Fruit fly (Drosophila melanogaster) whole organism, wandering third instar larva: ENCODE results near the gene dysc.
A peak's percentile ranks its signal among the peaks of the same experiment; 100 is the strongest.

Experiments
- Abd-B ChIP-seq: fragments of >200 bp; optimal IDR thresholded peaks from 2 replicates; lab custom pipeline; 2017; ENCODE audit warnings: missing biosample characterization, missing genetic modification characterization
- CG9705 ChIP-seq: fragments of 200-800 bp; sonication (Bioruptor generic); optimal IDR thresholded peaks from 2 replicates; lab custom pipeline; 2018; ENCODE audit warnings: missing biosample characterization, mild to moderate bottlenecking, missing genetic modification characterization
- Dfd ChIP-seq: fragments of >200 bp; optimal IDR thresholded peaks from 2 replicates; lab custom pipeline; 2017; ENCODE audit warnings: missing biosample characterization, missing genetic modification characterization
- Dif ChIP-seq: fragments of 200-275, 200-300 bp; sonication (Bioruptor generic); optimal IDR thresholded peaks from 2 replicates; lab custom pipeline; 2018; ENCODE audit warnings: missing biosample characterization, missing genetic modification characterization; ENCODE audit not compliant: partially characterized antibody
- GATAd ChIP-seq: sonication (Bioruptor generic); optimal IDR thresholded peaks from 2 replicates; lab custom pipeline; 2016; ENCODE audit warnings: missing biosample characterization, missing genetic modification characterization
- Hnf4 ChIP-seq: fragments of 200-800 bp; sonication (Bioruptor generic); optimal IDR thresholded peaks from 2 replicates; lab custom pipeline; 2016; ENCODE audit warnings: missing biosample characterization, mild to moderate bottlenecking, missing genetic modification characterization
- Hr78 ChIP-seq: fragments of >200 bp; optimal IDR thresholded peaks from 2 replicates; lab custom pipeline; 2017; ENCODE audit warnings: missing biosample characterization, missing genetic modification characterization
- Hr83 ChIP-seq: fragments of 200-300 bp; sonication (Bioruptor generic); optimal IDR thresholded peaks from 2 replicates; lab custom pipeline; 2016; ENCODE audit warnings: missing biosample characterization, mild to moderate bottlenecking, missing genetic modification characterization, moderate library complexity; ENCODE audit not compliant: poor library complexity, severe bottlenecking
- Jra ChIP-seq: sonication (Bioruptor generic); optimal IDR thresholded peaks from 2 replicates; lab custom pipeline; 2016; ENCODE audit warnings: missing biosample characterization, missing genetic modification characterization
- Mio ChIP-seq: sonication (Bioruptor generic); optimal IDR thresholded peaks from 2 replicates; lab custom pipeline; 2016; ENCODE audit warnings: missing biosample characterization, missing genetic modification characterization
- Myc ChIP-seq: fragments of >200 bp; optimal IDR thresholded peaks from 2 replicates; lab custom pipeline; 2017
- N ChIP-seq: fragments of >200 bp; optimal IDR thresholded peaks from 2 replicates; lab custom pipeline; 2018; ENCODE audit warnings: missing biosample characterization, missing external identifiers, missing genetic modification characterization
- OdsH ChIP-seq: fragments of 200-800 bp; sonication (Bioruptor generic); optimal IDR thresholded peaks from 2 replicates; lab custom pipeline; 2016; ENCODE audit warnings: missing biosample characterization, mild to moderate bottlenecking, missing genetic modification characterization
- Rel ChIP-seq, 2 experiments: fragments of 200-800 bp; sonication (Bioruptor generic) in 1 of 2; optimal IDR thresholded peaks; 2 replicates in 1 of 2; 3 replicates in 1 of 2; lab custom pipeline; 2016 to 2019; ENCODE audit warnings: mild to moderate bottlenecking in 2 of 2, missing biosample characterization in 2 of 2, missing genetic modification characterization in 2 of 2, moderate library complexity in 1 of 2
- Sp1 ChIP-seq: fragments of 200-800 bp; sonication (Bioruptor generic); optimal IDR thresholded peaks from 3 replicates; lab custom pipeline; 2019; ENCODE audit warnings: missing biosample characterization, mild to moderate bottlenecking, missing genetic modification characterization, moderate library complexity
- Vsx2 ChIP-seq: fragments of 200-300, 225-300 bp; sonication (Bioruptor generic); optimal IDR thresholded peaks from 2 replicates; lab custom pipeline; 2018; ENCODE audit warnings: missing biosample characterization, missing genetic modification characterization; ENCODE audit not compliant: partially characterized antibody
- br ChIP-seq: fragments of 200-800 bp; sonication (Bioruptor generic); optimal IDR thresholded peaks from 2 replicates; lab custom pipeline; 2016; ENCODE audit warnings: missing biosample characterization, missing genetic modification characterization
- brk ChIP-seq: fragments of 200-800 bp; sonication (Bioruptor generic); optimal IDR thresholded peaks from 2 replicates; lab custom pipeline; 2016; ENCODE audit warnings: missing biosample characterization, mild to moderate bottlenecking, missing genetic modification characterization
- dsf ChIP-seq: sonication (Bioruptor generic); optimal IDR thresholded peaks from 2 replicates; lab custom pipeline; 2016; ENCODE audit warnings: missing biosample characterization, missing genetic modification characterization, borderline replicate concordance
- ey ChIP-seq: fragments of 200-800 bp; sonication (Bioruptor generic); optimal IDR thresholded peaks from 2 replicates; lab custom pipeline; 2016; ENCODE audit warnings: missing biosample characterization, missing genetic modification characterization
- fru ChIP-seq: fragments of 200-800 bp; sonication (Bioruptor generic); optimal IDR thresholded peaks from 3 replicates; lab custom pipeline; 2016; ENCODE audit warnings: missing biosample characterization, mild to moderate bottlenecking, missing genetic modification characterization
- jim ChIP-seq: fragments of 175-275, 200-325 bp; sonication (Bioruptor generic); optimal IDR thresholded peaks from 2 replicates; lab custom pipeline; 2016; ENCODE audit warnings: missing biosample characterization, mild to moderate bottlenecking, missing genetic modification characterization
- lola ChIP-seq: fragments of >200 bp; optimal IDR thresholded peaks from 2 replicates; lab custom pipeline; 2017; ENCODE audit warnings: missing biosample characterization, missing genetic modification characterization
- pan ChIP-seq: fragments of >200 bp; optimal IDR thresholded peaks from 2 replicates; lab custom pipeline; 2017
- sv ChIP-seq: fragments of 200-800 bp; sonication (Bioruptor generic); optimal IDR thresholded peaks from 3 replicates; lab custom pipeline; 2016; ENCODE audit warnings: missing biosample characterization, missing genetic modification characterization
- tai ChIP-seq: sonication (Bioruptor generic); optimal IDR thresholded peaks from 2 replicates; lab custom pipeline; 2016; ENCODE audit warnings: missing biosample characterization, missing genetic modification characterization
- usp ChIP-seq: fragments of >200 bp; optimal IDR thresholded peaks from 2 replicates; lab custom pipeline; 2017; ENCODE audit warnings: missing biosample characterization, missing genetic modification characterization
- woc ChIP-seq: sonication (Bioruptor generic); optimal IDR thresholded peaks from 2 replicates; lab custom pipeline; 2016; ENCODE audit warnings: missing biosample characterization, mild to moderate bottlenecking, missing genetic modification characterization

The dysc gene

dm6 chr3L:13845292-13845691, 57.7 kb downstream of the dysc start:
- no peak for TF ChIP-seq pan
- peak; percentile 15 for TF ChIP-seq Myc (lab: Kevin White, UChicago)

dm6 chr3L:13843356-13843755, 59.7 kb downstream of the dysc start, which contains the start of gene Tsp68C:
Gene Tsp68C, plus strand, starts transcription at chr3L:13843656.
- TF ChIP-seq fru (GFP tag; lab: Kevin White, UChicago), result no peak
- no peak for TF ChIP-seq Dfd
- TF ChIP-seq Jra (GFP tag; lab: Kevin White, UChicago), result no peak
- no peak for TF ChIP-seq jim (GFP tag; lab: Kevin White, UChicago)
- TF ChIP-seq Hr83 (GFP tag; lab: Kevin White, UChicago), result no peak
- no peak for TF ChIP-seq usp (GFP tag; lab: Kevin White, UChicago)
- TF ChIP-seq Sp1 (GFP tag; lab: Kevin White, UChicago), result no peak
- no peak for TF ChIP-seq N (GFP tag; lab: Kevin White, UChicago)
- TF ChIP-seq pan, result no peak
- TF ChIP-seq dsf (GFP tag; lab: Kevin White, UChicago), result no peak
- TF ChIP-seq woc (GFP tag; lab: Kevin White, UChicago), result no peak
- TF ChIP-seq OdsH, result no peak
- no peak for TF ChIP-seq Mio (GFP tag; lab: Kevin White, UChicago)
- no peak for TF ChIP-seq lola
- no peak for TF ChIP-seq tai (GFP tag; lab: Kevin White, UChicago)
- TF ChIP-seq, all 38 proteins: peak for 0

dm6 chr3L:13842917-13843316, 60.1 kb downstream of the dysc start, which contains the start of gene CG8750:
Gene CG8750, minus strand, starts transcription at chr3L:13843017.
- TF ChIP-seq GATAd (GFP tag; lab: Kevin White, UChicago), result no peak
- no peak for TF ChIP-seq Mio (GFP tag; lab: Kevin White, UChicago)
- TF ChIP-seq jim (GFP tag; lab: Kevin White, UChicago), result no peak

dm6 chr3L:13842140-13842539, 60.9 kb downstream of the dysc start, which contains the start of gene CG8757:
Gene CG8757, minus strand, starts transcription at chr3L:13842240.
- TF ChIP-seq Myc (lab: Kevin White, UChicago), result no peak
- TF ChIP-seq, all 38 proteins: peak for 0

- no peak for TF ChIP-seq sv
- no peak for TF ChIP-seq Hnf4
- no peak for TF ChIP-seq Dif (GFP tag; lab: Kevin White, UChicago)
- TF ChIP-seq, all 38 proteins: peak for 0
These were observed 62.3 kb downstream of the dysc start for dm6 chr3L:13840731-13841130.

- TF ChIP-seq Abd-B (GFP tag; lab: Kevin White, UChicago), result no peak
- no peak for TF ChIP-seq dsf (GFP tag; lab: Kevin White, UChicago)
- TF ChIP-seq Dfd, result no peak
- TF ChIP-seq jim (GFP tag; lab: Kevin White, UChicago), result no peak
- TF ChIP-seq Jra (GFP tag; lab: Kevin White, UChicago), result no peak
- no peak for TF ChIP-seq woc (GFP tag; lab: Kevin White, UChicago)
- TF ChIP-seq Hr78, result no peak
- no peak for TF ChIP-seq brk
- no peak for TF ChIP-seq Vsx2 (GFP tag; lab: Kevin White, UChicago)
- no peak for TF ChIP-seq br
- no peak for TF ChIP-seq Mio (GFP tag; lab: Kevin White, UChicago)
- TF ChIP-seq lola, result no peak
- TF ChIP-seq tai (GFP tag; lab: Kevin White, UChicago), result no peak
- TF ChIP-seq ey, result no peak
- no peak for TF ChIP-seq Rel (GFP tag; optimal IDR thresholded peaks at IDR 0.05; lab: Kevin White, UChicago)
- no peak for TF ChIP-seq Rel (tag; optimal IDR thresholded peaks at IDR 0.05; lab: Kevin White, UChicago)
- TF ChIP-seq Sp1 (GFP tag; lab: Kevin White, UChicago), result no peak
- TF ChIP-seq fru (GFP tag; lab: Kevin White, UChicago), result no peak
- TF ChIP-seq CG9705, result no peak
- TF ChIP-seq pan, result no peak
- TF ChIP-seq Dif (GFP tag; lab: Kevin White, UChicago), result no peak
These were observed 65.6 kb downstream of the dysc start, which contains the start of gene CG43184 for dm6 chr3L:13837456-13837855. Gene CG43184, plus strand, starts transcription at chr3L:13837756.
